Fruit fly (Drosophila melanogaster): ENCODE data around the gene betaGlu.

betaGlu gene

DNA sequence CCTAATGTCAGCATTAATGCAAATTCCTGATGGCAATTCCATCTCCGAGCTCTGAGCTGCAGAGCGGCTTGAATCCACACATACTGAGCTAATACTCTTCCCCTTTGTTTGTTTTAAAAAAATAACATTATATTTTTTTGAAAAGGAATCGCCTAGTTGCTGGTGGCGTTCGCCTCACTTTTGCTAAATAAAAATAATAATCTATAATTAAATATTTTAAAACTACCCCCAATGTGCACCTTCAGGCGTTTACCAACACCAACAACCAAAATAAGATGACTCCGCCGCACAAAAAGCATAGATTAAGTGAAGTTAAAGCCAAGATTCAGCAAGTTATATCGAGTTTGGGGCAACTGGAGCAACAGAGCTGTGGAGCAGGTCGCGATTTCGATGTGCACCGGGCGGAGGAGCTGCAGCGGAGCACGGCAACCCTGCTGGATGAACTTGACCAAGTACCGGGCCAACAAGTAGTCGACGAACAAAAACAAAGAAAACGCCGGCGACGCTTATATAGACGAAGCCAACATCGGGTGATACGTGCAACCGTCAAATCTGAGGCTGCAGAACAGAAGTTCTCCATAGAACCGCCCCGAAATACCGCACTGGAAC lies 27.5 kb downstream of the betaGlu start, which contains the start of gene CG1896 (continued):
- TF ChIP-seq ss (GFP tag; optimal IDR thresholded peaks at IDR 0.05) = peak in 1 of 2 experiments; percentile 48
- peak; percentile 19 for TF ChIP-seq CG8319 (GFP tag; optimal IDR thresholded peaks at IDR 0.05)
- TF ChIP-seq acj6 (GFP tag; optimal IDR thresholded peaks at IDR 0.05) = peak; percentile 75
- TF ChIP-seq vri (GFP tag; optimal IDR thresholded peaks at IDR 0.05) = no peak
- peak; percentile 64 for TF ChIP-seq Hr4 (GFP tag; optimal IDR thresholded peaks at IDR 0.05)
- no peak for TF ChIP-seq Blimp-1 (GFP tag; optimal IDR thresholded peaks at IDR 0.05)
- peak; percentile 60 for TF ChIP-seq CG15336 (GFP tag; IDR thresholded peaks at IDR 0.05)
- TF ChIP-seq Eip75B (GFP tag; optimal IDR thresholded peaks at IDR 0.05) = peak; percentile 51
- peak; percentile 74 for TF ChIP-seq CG3919 (GFP tag; optimal IDR thresholded peaks at IDR 0.05)
- TF ChIP-seq pdm3 (GFP tag; optimal IDR thresholded peaks at IDR 0.05) = peak; percentile 73
- TF ChIP-seq CG10669 (GFP tag; optimal IDR thresholded peaks at IDR 0.05) = peak; percentile 57
- TF ChIP-seq CG6808 (GFP tag; optimal IDR thresholded peaks at IDR 0.05) = no peak
- peak; percentile 32 for TF ChIP-seq CG7368 (GFP tag; optimal IDR thresholded peaks at IDR 0.05)
- TF ChIP-seq achi (GFP tag; optimal IDR thresholded peaks at IDR 0.05) = peak; percentile 77
- peak; percentile 73 for TF ChIP-seq net (GFP tag; optimal IDR thresholded peaks at IDR 0.05)
- peak; percentile 65 for TF ChIP-seq CG10631 (GFP tag; optimal IDR thresholded peaks at IDR 0.05)
- TF ChIP-seq CG11762 (GFP tag; optimal IDR thresholded peaks at IDR 0.05; ENCODE audit: insufficient read depth) = peak; percentile 46
- peak; percentile 87 for TF ChIP-seq Eip78C (GFP tag)
- TF ChIP-seq CG6792 (GFP tag; optimal IDR thresholded peaks at IDR 0.05) = peak; percentile 20
- no peak for TF ChIP-seq CG11902 (GFP tag; optimal IDR thresholded peaks at IDR 0.05)
- TF ChIP-seq Hr38 (GFP tag; optimal IDR thresholded peaks at IDR 0.05) = no peak
- peak; percentile 40 for TF ChIP-seq CG3032 (tag; optimal IDR thresholded peaks at IDR 0.05)
- 0 out of 2 replicates have a peak, but pooled peaks have one; percentile 26 for TF ChIP-seq CG11294 (GFP tag; IDR thresholded peaks at IDR 0.05)
- peak; percentile 31 for TF ChIP-seq Sox15 (GFP tag; optimal IDR thresholded peaks at IDR 0.05)
- TF ChIP-seq CG8632 (GFP tag; optimal IDR thresholded peaks at IDR 0.05) = peak; percentile 58
- TF ChIP-seq spab (GFP tag; optimal IDR thresholded peaks at IDR 0.05) = peak; percentile 11
- TF ChIP-seq CG32006 (GFP tag; optimal IDR thresholded peaks at IDR 0.05) = peak; percentile 65
- TF ChIP-seq CG1621 (tag; optimal IDR thresholded peaks at IDR 0.05) = peak; percentile 43
- peak; percentile 60 for TF ChIP-seq svp (GFP tag)
- TF ChIP-seq topi (GFP tag; optimal IDR thresholded peaks at IDR 0.05) = peak; percentile 70

DNA sequence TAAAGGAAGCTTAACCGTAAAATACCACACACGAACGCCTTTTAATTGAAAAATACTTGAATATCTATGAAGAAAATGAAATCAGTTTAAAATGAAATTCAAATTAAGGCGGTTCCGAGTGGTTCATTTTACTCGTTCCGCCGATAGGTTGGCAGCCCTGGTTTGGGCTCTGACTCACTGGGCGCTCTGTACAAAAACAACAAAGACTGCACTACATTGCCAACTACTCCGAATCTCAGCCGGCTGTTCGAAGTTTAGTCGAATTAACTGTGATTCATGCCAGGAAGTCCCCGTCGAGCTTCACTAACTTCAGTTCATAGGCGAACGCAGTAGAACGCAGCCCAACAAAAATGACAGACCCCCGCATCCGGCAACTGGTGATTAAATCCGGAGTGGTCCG lies 28.4 kb downstream of the betaGlu start, which contains the start of gene Tbca:
Gene Tbca (plus strand): TSS at position 212 of the 400 bp plus-strand sequence.
- TF ChIP-seq Met (GFP tag; optimal IDR thresholded peaks at IDR 0.05) = no peak
- peak; percentile 65 for TF ChIP-seq Sox14 (GFP tag; optimal IDR thresholded peaks at IDR 0.05)
- peak; percentile 34 for TF ChIP-seq CG3919 (GFP tag; optimal IDR thresholded peaks at IDR 0.05)
- no peak for TF ChIP-seq dac (GFP tag; optimal IDR thresholded peaks at IDR 0.05)
- peak; percentile 33 for TF ChIP-seq Eip78C (GFP tag)
- no peak for TF ChIP-seq topi (GFP tag; optimal IDR thresholded peaks at IDR 0.05)
- no peak for TF ChIP-seq ss (GFP tag; optimal IDR thresholded peaks at IDR 0.05)
- TF ChIP-seq vri (GFP tag; optimal IDR thresholded peaks at IDR 0.05) = no peak
- no peak for TF ChIP-seq CG10669 (GFP tag; optimal IDR thresholded peaks at IDR 0.05)
- 0 out of 3 replicates have a peak, but pooled peaks have one; percentile 5 for TF ChIP-seq eg (GFP tag; IDR thresholded peaks at IDR 0.05)
- peak; percentile 94 for TF ChIP-seq CG1621 (tag; optimal IDR thresholded peaks at IDR 0.05)
- TF ChIP-seq Hr4 (GFP tag; optimal IDR thresholded peaks at IDR 0.05) = no peak
- peak; percentile 12 for TF ChIP-seq CG3032 (tag; optimal IDR thresholded peaks at IDR 0.05)
- no peak for TF ChIP-seq fkh (GFP tag; optimal IDR thresholded peaks at IDR 0.05)
- peak; percentile 36 for TF ChIP-seq CG6808 (GFP tag; optimal IDR thresholded peaks at IDR 0.05)
- TF ChIP-seq CG6163 (GFP tag; IDR thresholded peaks at IDR 0.05) = peak; percentile 46; the same call in 2 of the 3 replicates

DNA sequence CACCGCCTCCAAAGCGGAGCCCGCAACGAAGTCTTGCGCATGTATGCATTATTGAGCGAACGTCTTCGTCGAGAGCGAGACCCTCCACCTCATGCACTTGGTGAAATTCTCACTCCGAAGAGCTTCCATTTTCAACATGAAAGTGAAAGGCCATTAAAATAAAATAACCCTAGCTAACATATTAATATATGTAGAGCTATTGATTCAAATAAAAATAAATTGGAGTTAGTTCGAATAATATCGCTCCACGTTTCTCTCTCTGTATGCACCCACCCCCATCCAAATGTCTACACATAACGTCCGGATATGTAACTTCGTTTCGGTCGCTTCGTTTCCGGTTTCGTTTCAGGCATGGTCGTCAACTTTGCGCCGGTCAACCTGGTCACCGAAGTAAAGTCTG lies 30.4 kb downstream of the betaGlu start:
- TF ChIP-seq Hr4 (GFP tag; optimal IDR thresholded peaks at IDR 0.05) = no peak
- TF ChIP-seq Eip75B (GFP tag; optimal IDR thresholded peaks at IDR 0.05) = no peak
- no peak for TF ChIP-seq CG31627 (GFP tag; optimal IDR thresholded peaks at IDR 0.05)
- TF ChIP-seq fd59A (GFP tag; optimal IDR thresholded peaks at IDR 0.05) = no peak
- peak; percentile 7 for TF ChIP-seq pdm3 (GFP tag; optimal IDR thresholded peaks at IDR 0.05)
- TF ChIP-seq esn (GFP tag; optimal IDR thresholded peaks at IDR 0.05) = peak; percentile 9
- TF ChIP-seq CG11762 (GFP tag; optimal IDR thresholded peaks at IDR 0.05; ENCODE audit: insufficient read depth) = no peak
- peak; percentile 66; the same call in 2 of the 3 replicates for TF ChIP-seq eg (GFP tag; IDR thresholded peaks at IDR 0.05)
- TF ChIP-seq CG6276 (GFP tag; optimal IDR thresholded peaks at IDR 0.05) = no peak
- no peak for TF ChIP-seq CG11902 (GFP tag; optimal IDR thresholded peaks at IDR 0.05)
- no peak for TF ChIP-seq Sox15 (GFP tag; optimal IDR thresholded peaks at IDR 0.05)
- no peak for TF ChIP-seq CG3919 (GFP tag; optimal IDR thresholded peaks at IDR 0.05)
- no peak for TF ChIP-seq CG8632 (GFP tag; optimal IDR thresholded peaks at IDR 0.05)
- no peak for TF ChIP-seq CG9139 (GFP tag; optimal IDR thresholded peaks at IDR 0.05)
- peak; percentile 42; the same call in 1 of the 3 replicates for TF ChIP-seq CG6163 (GFP tag; IDR thresholded peaks at IDR 0.05)
- no peak for TF ChIP-seq Ets21C (GFP tag; optimal IDR thresholded peaks at IDR 0.05)
- TF ChIP-seq Eip78C (GFP tag) = peak; percentile 57
- peak; percentile 59 for TF ChIP-seq CG15336 (GFP tag; IDR thresholded peaks at IDR 0.05)
- TF ChIP-seq CG6792 (GFP tag; optimal IDR thresholded peaks at IDR 0.05) = no peak
- TF ChIP-seq dsx (GFP tag; optimal IDR thresholded peaks at IDR 0.05; ENCODE audit: poor library complexity, severe bottlenecking) = peak; percentile 11
- 0 out of 2 replicates have a peak, but pooled peaks have one; percentile 31 for TF ChIP-seq Gug (GFP tag; IDR thresholded peaks at IDR 0.05)
- TF ChIP-seq CG10669 (GFP tag; optimal IDR thresholded peaks at IDR 0.05) = no peak

Measured in whole organism, prepupa.